Worm (Caenorhabditis elegans): ENCODE results near the gene mff-1.

DNA sequence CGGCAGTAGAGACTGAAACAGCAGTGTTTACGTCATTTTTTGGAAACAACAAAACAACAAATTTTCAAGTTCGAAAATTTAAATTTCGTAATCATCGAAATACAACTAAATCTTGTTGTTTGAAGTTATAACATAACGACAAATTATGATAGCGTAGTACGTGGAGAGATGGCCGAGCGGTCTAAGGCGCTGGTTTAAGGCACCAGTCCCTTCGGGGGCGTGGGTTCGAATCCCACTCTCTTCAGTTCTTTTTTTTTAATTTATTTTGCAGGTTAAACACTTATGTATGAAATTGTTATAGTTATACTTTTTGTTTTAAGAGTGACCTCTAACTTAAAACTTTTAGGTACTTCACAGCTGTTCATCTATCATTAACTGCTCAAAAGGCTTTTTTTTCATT is 44.7 kb downstream of the mff-1 start:
- TF ChIP-seq lin-13 (GFP tag; optimal IDR thresholded peaks at IDR 0.05) (no peak), sma-9 (GFP tag; optimal IDR thresholded peaks at IDR 0.05) (no peak), sma-9 (tag; optimal IDR thresholded peaks at IDR 0.05) (no peak), nhr-12 (tag; optimal IDR thresholded peaks at IDR 0.05) (no peak)
